Worm (Caenorhabditis elegans) whole organism, L1 larva: ENCODE measurements around the gene F43G6.16.

Experiments
- C16A3.4 ChIP-seq: fragments of 150-350 bp; optimal IDR thresholded peaks from 2 replicates; lab custom pipeline; 2014; ENCODE audit warnings: missing biosample characterization, missing genetic modification characterization
- C34B4.2 ChIP-seq: sonication (generic microtip); optimal IDR thresholded peaks from 2 replicates; lab custom pipeline; 2017; ENCODE audit warnings: mild to moderate bottlenecking, missing genetic modification characterization, missing compliant biosample characterization
- F16B12.6 ChIP-seq: fragments of 150-350 bp; optimal IDR thresholded peaks from 2 replicates; lab custom pipeline; 2014; ENCODE audit warnings: missing biosample characterization, missing genetic modification characterization
- aha-1 ChIP-seq: fragments of 150-350 bp; optimal IDR thresholded peaks from 2 replicates; lab custom pipeline; 2014; ENCODE audit warnings: missing biosample characterization, missing genetic modification characterization
- alr-1 ChIP-seq: fragments of 200-800 bp; sonication (Bioruptor generic); optimal IDR thresholded peaks from 2 replicates; lab custom pipeline; 2018; ENCODE audit warnings: borderline replicate concordance, mild to moderate bottlenecking, missing genetic modification characterization, missing compliant biosample characterization
- ama-1 ChIP-seq: fragments of 150-350 bp; optimal IDR thresholded peaks from 2 replicates; lab custom pipeline; 2014
- ceh-82 ChIP-seq, 3 experiments: fragments of 150-350 bp in 1 of 3; sonication (generic microtip) in 2 of 3; optimal IDR thresholded peaks; 2 replicates each; lab custom pipeline; 2014 to 2017; ENCODE audit warnings: missing biosample characterization in 3 of 3, missing genetic modification characterization in 3 of 3
- ces-1 ChIP-seq: fragments of 150-350 bp; optimal IDR thresholded peaks from 2 replicates; lab custom pipeline; 2014; ENCODE audit warnings: missing biosample characterization, missing genetic modification reagents, missing genetic modification characterization
- dsc-1 ChIP-seq: sonication (generic microtip); optimal IDR thresholded peaks from 2 replicates; lab custom pipeline; 2016; ENCODE audit warnings: mild to moderate bottlenecking, missing genetic modification characterization, missing compliant biosample characterization
- efl-3 ChIP-seq: fragments of 200-800 bp; sonication (Bioruptor generic); optimal IDR thresholded peaks from 2 replicates; lab custom pipeline; 2018; ENCODE audit warnings: mild to moderate bottlenecking, missing genetic modification characterization, missing compliant biosample characterization
- egl-13 ChIP-seq: sonication (generic microtip); optimal IDR thresholded peaks from 2 replicates; lab custom pipeline; 2016; ENCODE audit warnings: missing genotype, missing genetic modification reagents, missing genetic modification characterization, missing compliant biosample characterization
- egl-27 ChIP-seq, 2 experiments: fragments of 150-350 bp in 1 of 2; sonication (generic microtip); optimal IDR thresholded peaks; 3 replicates each; lab custom pipeline; 2017 to 2018; ENCODE audit warnings: missing biosample characterization in 2 of 2, missing genetic modification characterization in 2 of 2, missing genetic modification reagents in 2 of 2
- elt-2 ChIP-seq: sonication (generic microtip); optimal IDR thresholded peaks from 2 replicates; lab custom pipeline; 2016; ENCODE audit warnings: missing genetic modification characterization, mild to moderate bottlenecking, inconsistent platforms, missing compliant biosample characterization, missing genetic modification reagents
- ets-5 ChIP-seq: fragments of 200-800 bp; sonication (Bioruptor generic); IDR thresholded peaks from 2 replicates; pipeline ENCODE4 v1.3.6; 2022; ENCODE audit warnings: missing genetic modification characterization, missing compliant biosample characterization
- fkh-10 ChIP-seq: sonication (generic microtip); optimal IDR thresholded peaks from 2 replicates; lab custom pipeline; 2017; ENCODE audit warnings: missing biosample characterization, missing genetic modification reagents, missing genetic modification characterization
- fkh-8 ChIP-seq: sonication (generic microtip); optimal IDR thresholded peaks from 2 replicates; lab custom pipeline; 2016; ENCODE audit warnings: mild to moderate bottlenecking, missing genetic modification characterization, missing compliant biosample characterization
- fos-1 ChIP-seq: fragments of 150-350 bp; optimal IDR thresholded peaks from 2 replicates; lab custom pipeline; 2014; ENCODE audit warnings: missing biosample characterization, missing genetic modification characterization
- grh-1 ChIP-seq: fragments of 200-800 bp; sonication (Bioruptor generic); IDR thresholded peaks from 2 replicates; pipeline ENCODE4 v1.3.6; 2022; ENCODE audit warnings: missing genetic modification reagents, missing genetic modification characterization, missing compliant biosample characterization
- hlh-17 ChIP-seq: fragments of 200-800 bp; sonication (Bioruptor generic); optimal IDR thresholded peaks from 2 replicates; lab custom pipeline; 2018; ENCODE audit warnings: missing genetic modification characterization, mild to moderate bottlenecking, missing compliant biosample characterization, moderate library complexity, borderline replicate concordance
- irx-1 ChIP-seq: sonication (generic microtip); optimal IDR thresholded peaks from 2 replicates; lab custom pipeline; 2016; ENCODE audit warnings: missing genetic modification characterization, missing compliant biosample characterization
- jun-1 ChIP-seq: fragments of 150-350 bp; optimal IDR thresholded peaks from 2 replicates; lab custom pipeline; 2014; ENCODE audit warnings: missing biosample characterization, missing genetic modification reagents, missing genetic modification characterization
- lin-13 ChIP-seq: fragments of 150-350 bp; optimal IDR thresholded peaks from 2 replicates; lab custom pipeline; 2014; ENCODE audit warnings: missing biosample characterization, missing genetic modification reagents, missing genetic modification characterization
- lin-14 ChIP-seq: fragments of 200-800 bp; sonication (Bioruptor generic); optimal IDR thresholded peaks from 2 replicates; lab custom pipeline; 2018; ENCODE audit warnings: mild to moderate bottlenecking, missing genetic modification characterization, moderate library complexity, missing compliant biosample characterization
- lin-35 ChIP-seq, 2 experiments: fragments of 150-350 bp; optimal IDR thresholded peaks; 2 replicates each; lab custom pipeline; 2014; ENCODE audit warnings: missing biosample characterization in 2 of 2, missing genetic modification characterization in 2 of 2, missing genetic modification reagents in 2 of 2
- lir-3 ChIP-seq: sonication (generic microtip); optimal IDR thresholded peaks from 2 replicates; lab custom pipeline; 2016; ENCODE audit warnings: mild to moderate bottlenecking, missing genetic modification characterization, moderate library complexity, missing compliant biosample characterization; ENCODE audit not compliant: poor library complexity
- lsy-2 ChIP-seq, 2 experiments: fragments of 150-350 bp; optimal IDR thresholded peaks; 2 replicates each; lab custom pipeline; 2014; ENCODE audit warnings: missing biosample characterization in 2 of 2, missing genetic modification characterization in 2 of 2
- mab-9 ChIP-seq: fragments of 200-800 bp; sonication (Bioruptor generic); IDR thresholded peaks from 2 replicates; pipeline ENCODE4 v1.3.6; 2022; ENCODE audit warnings: missing genetic modification reagents, missing genetic modification characterization, missing compliant biosample characterization
- mef-2 ChIP-seq: fragments of 150-350 bp; optimal IDR thresholded peaks from 2 replicates; lab custom pipeline; 2014; ENCODE audit warnings: missing biosample characterization, missing genetic modification characterization
- mep-1 ChIP-seq: fragments of 150-350 bp; optimal IDR thresholded peaks from 2 replicates; lab custom pipeline; 2014; ENCODE audit warnings: missing biosample characterization, missing genetic modification characterization
- nhr-19 ChIP-seq: fragments of 200-800 bp; sonication (Bioruptor generic); conservative IDR thresholded peaks from 2 replicates; pipeline ENCODE4 v1.3.6; 2022; ENCODE audit warnings: missing genetic modification characterization, missing compliant biosample characterization
- nhr-20 ChIP-seq: sonication (generic microtip); optimal IDR thresholded peaks from 2 replicates; lab custom pipeline; 2016; ENCODE audit warnings: mild to moderate bottlenecking, missing genetic modification characterization, missing compliant biosample characterization
- nhr-237 ChIP-seq: fragments of 150-350 bp; optimal IDR thresholded peaks from 2 replicates; lab custom pipeline; 2014; ENCODE audit warnings: missing biosample characterization, missing genetic modification characterization
- nhr-47 ChIP-seq: sonication (generic microtip); optimal IDR thresholded peaks from 2 replicates; lab custom pipeline; 2016; ENCODE audit warnings: mild to moderate bottlenecking, missing genetic modification characterization, moderate library complexity, missing compliant biosample characterization
- nhr-76 ChIP-seq: sonication (generic microtip); optimal IDR thresholded peaks from 2 replicates; lab custom pipeline; 2017; ENCODE audit warnings: missing biosample characterization, missing genetic modification characterization
- nhr-77 ChIP-seq: fragments of 150-350 bp; optimal IDR thresholded peaks from 2 replicates; lab custom pipeline; 2014; ENCODE audit warnings: missing biosample characterization, missing genetic modification characterization
- nhr-85 ChIP-seq: sonication (generic microtip); peaks from one replicate; lab custom pipeline; 2016; ENCODE audit warnings: missing genetic modification characterization, inconsistent platforms, missing compliant biosample characterization
- nhr-90 ChIP-seq: sonication (generic microtip); optimal IDR thresholded peaks from 2 replicates; lab custom pipeline; 2016; ENCODE audit warnings: mild to moderate bottlenecking, missing genetic modification characterization, missing compliant biosample characterization; ENCODE audit not compliant: poor library complexity
- pag-3 ChIP-seq: sonication (generic microtip); optimal IDR thresholded peaks from 2 replicates; lab custom pipeline; 2017; ENCODE audit warnings: missing genetic modification characterization, mild to moderate bottlenecking, missing compliant biosample characterization, antibody characterized with exemption, borderline replicate concordance; ENCODE audit not compliant: insufficient read depth
- pqm-1 ChIP-seq: sonication (generic microtip); optimal IDR thresholded peaks from 3 replicates; lab custom pipeline; 2017; ENCODE audit warnings: missing biosample characterization, missing genetic modification characterization
- skn-1 ChIP-seq: fragments of 150-350 bp; optimal IDR thresholded peaks from 2 replicates; lab custom pipeline; 2014; ENCODE audit warnings: missing biosample characterization, missing genetic modification characterization
- sptf-1 ChIP-seq: fragments of 150-350 bp; optimal IDR thresholded peaks from 2 replicates; lab custom pipeline; 2014; ENCODE audit warnings: missing biosample characterization, missing genetic modification characterization
- sup-37 ChIP-seq: fragments of 200-800 bp; sonication (Bioruptor generic); optimal IDR thresholded peaks from 2 replicates; lab custom pipeline; 2018; ENCODE audit warnings: mild to moderate bottlenecking, missing genetic modification characterization, missing compliant biosample characterization
- unc-62 ChIP-seq: fragments of 150-350 bp; optimal IDR thresholded peaks from 2 replicates; lab custom pipeline; 2014; ENCODE audit warnings: missing biosample characterization, missing genetic modification reagents, missing genetic modification characterization
- unc-98 ChIP-seq: fragments of 200-800 bp; sonication (Bioruptor generic); IDR thresholded peaks from 2 replicates; pipeline ENCODE4 v1.3.6; 2022; ENCODE audit warnings: missing genetic modification characterization, missing compliant biosample characterization
- vab-15 ChIP-seq: sonication (generic microtip); optimal IDR thresholded peaks from 2 replicates; lab custom pipeline; 2017; ENCODE audit warnings: missing genotype, mild to moderate bottlenecking, missing genetic modification characterization, missing compliant biosample characterization
- ztf-4 ChIP-seq: fragments of 150-350 bp; optimal IDR thresholded peaks from 2 replicates; lab custom pipeline; 2014; ENCODE audit warnings: missing biosample characterization, missing genetic modification characterization

The F43G6.16 gene

DNA sequence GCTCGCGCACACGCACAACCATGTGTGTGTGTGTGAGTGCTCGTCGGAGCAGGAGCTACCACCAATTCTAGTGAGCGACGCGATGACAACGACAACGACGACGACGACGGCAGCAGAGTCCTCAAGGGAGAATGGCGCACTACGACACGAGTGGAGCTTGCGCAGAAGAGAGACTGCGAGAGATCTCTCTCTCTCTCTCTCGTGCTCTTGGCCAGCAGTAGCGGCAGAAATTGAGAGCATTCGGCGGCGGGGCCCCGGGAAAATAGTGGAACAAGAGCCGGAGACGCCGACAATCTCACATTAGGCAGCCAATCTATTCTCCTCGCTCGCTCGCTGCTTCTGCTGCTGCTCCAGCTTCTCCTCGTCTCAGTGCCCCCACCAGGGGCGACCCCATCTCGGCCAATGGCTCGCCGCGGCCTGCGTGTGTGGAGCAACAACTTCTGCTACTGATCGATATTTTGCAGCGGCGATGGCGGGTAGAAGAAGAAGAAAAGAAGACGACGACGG, 35.6 kb downstream of the F43G6.16 start (continued):
- TF ChIP-seq lsy-2 (tag; optimal IDR thresholded peaks at IDR 0.05; lab: Kevin White, UChicago) (peak; percentile 1 to 57), nhr-76 (tag; lab: Kevin White, UChicago) (no peak), aha-1 (tag; lab: Kevin White, UChicago) (no peak)
- TF ChIP-seq, all 84 proteins: peak for 38

- TF ChIP-seq aha-1 (tag; lab: Kevin White, UChicago) (no peak), pag-3 (tag; lab: Kevin White, UChicago) (no peak), egl-13 (no peak), nhr-237 (tag; lab: Kevin White, UChicago) (no peak), nhr-77 (tag; lab: Kevin White, UChicago) (no peak), nhr-19 (GFP tag; lab: Robert Waterston, UW) (no peak), unc-98 (GFP tag; lab: Robert Waterston, UW) (no peak), lin-35 (GFP tag; optimal IDR thresholded peaks at IDR 0.05; lab: Kevin White, UChicago) (no peak), egl-27 (tag; optimal IDR thresholded peaks at IDR 0.05; lab: Kevin White, UChicago) (no peak), sup-37 (GFP tag; lab: Kevin White, UChicago) (no peak), C34B4.2 (tag; lab: Kevin White, UChicago) (no peak), mab-9 (GFP tag; lab: Robert Waterston, UW) (no peak), ces-1 (GFP tag; lab: Kevin White, UChicago) (no peak), efl-3 (GFP tag; lab: Kevin White, UChicago) (no peak), ztf-4 (tag; lab: Kevin White, UChicago) (no peak), nhr-20 (tag; lab: Kevin White, UChicago) (no peak), alr-1 (no peak), fkh-8 (tag; lab: Kevin White, UChicago) (no peak)
These were observed 40.1 kb downstream of the F43G6.16 start for ce11 chrII:11742320-11742719.

ce11 chrII:11739199-11739598, 43.2 kb downstream of the F43G6.16 start, which contains the start of gene ctsa-1.2:
TSS of gene ctsa-1.2 (plus strand) at chrII:11739358.
- TF ChIP-seq fos-1 (tag; lab: Kevin White, UChicago) (no peak), sptf-1 (no peak), hlh-17 (GFP tag; lab: Kevin White, UChicago) (no peak), nhr-90 (tag; lab: Kevin White, UChicago) (no peak), C16A3.4 (no peak), grh-1 (GFP tag; lab: Robert Waterston, UW) (no peak), skn-1 (no peak), F16B12.6 (tag; lab: Kevin White, UChicago) (no peak), lin-35 (GFP tag; optimal IDR thresholded peaks at IDR 0.05; lab: Kevin White, UChicago) (peak in 1 of 2 experiments; percentile 5), mep-1 (tag; lab: Kevin White, UChicago) (no peak), mef-2 (tag; lab: Kevin White, UChicago) (no peak), pqm-1 (no peak), elt-2 (tag; lab: Kevin White, UChicago) (peak; percentile 92), fkh-10 (GFP tag; lab: Kevin White, UChicago) (no peak)

ce11 chrII:11737347-11737746, 45.1 kb downstream of the F43G6.16 start:
- TF ChIP-seq dsc-1 (tag; lab: Kevin White, UChicago) (no peak), vab-15 (tag; lab: Kevin White, UChicago) (no peak), grh-1 (GFP tag; lab: Robert Waterston, UW) (peak; percentile 96), ets-5 (GFP tag; lab: Robert Waterston, UW) (no peak), lir-3 (tag; lab: Kevin White, UChicago) (peak; percentile 23), skn-1 (peak; percentile 24), lin-14 (GFP tag; lab: Kevin White, UChicago) (peak; percentile 88), ceh-82 (tag; optimal IDR thresholded peaks at IDR 0.05; lab: Kevin White, UChicago) (no peak), nhr-47 (tag; lab: Kevin White, UChicago) (peak; percentile 16), unc-62 (GFP tag; lab: Kevin White, UChicago) (no peak), lin-35 (GFP tag; optimal IDR thresholded peaks at IDR 0.05; lab: Kevin White, UChicago) (peak in 1 of 2 experiments; percentile 47), irx-1 (tag; lab: Kevin White, UChicago) (no peak), fkh-8 (tag; lab: Kevin White, UChicago) (no peak), pag-3 (tag; lab: Kevin White, UChicago) (no peak), C34B4.2 (tag; lab: Kevin White, UChicago) (no peak), jun-1 (tag; lab: Kevin White, UChicago) (no peak), nhr-85 (peak; percentile 93), nhr-76 (tag; lab: Kevin White, UChicago) (no peak), ztf-4 (tag; lab: Kevin White, UChicago) (peak; percentile 69), sup-37 (GFP tag; lab: Kevin White, UChicago) (no peak), lin-13 (no peak), ama-1 (no peak), aha-1 (tag; lab: Kevin White, UChicago) (no peak)
